Fruit fly (Drosophila melanogaster): ENCODE measurements around the gene CG13041.

DNA sequence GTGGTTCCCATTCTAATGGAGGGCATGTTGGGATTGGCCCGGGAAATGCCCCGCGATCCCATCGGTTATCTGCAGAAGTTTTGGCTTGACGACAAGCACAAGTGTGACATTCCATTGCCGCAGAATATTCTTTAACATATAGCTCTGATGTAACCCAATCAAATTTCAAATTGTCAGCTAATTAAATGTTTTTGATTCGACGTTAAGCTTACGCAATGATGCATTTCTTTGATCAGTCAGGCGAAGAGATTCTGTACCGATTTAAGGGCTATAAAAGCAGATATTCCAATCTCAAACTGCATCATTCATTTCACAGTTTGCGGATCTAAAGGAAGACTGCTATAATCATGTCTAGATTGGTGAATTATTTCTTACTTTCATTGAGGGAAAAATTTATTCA is 12.3 kb upstream of the CG13041 start, which contains the start of gene retinin:
- no peak for TF ChIP-seq Mio (GFP tag; optimal IDR thresholded peaks at IDR 0.05)
- no peak for TF ChIP-seq rgr (GFP tag; optimal IDR thresholded peaks at IDR 0.05)
- TF ChIP-seq Abd-B (GFP tag; optimal IDR thresholded peaks at IDR 0.05): no peak
- no peak for TF ChIP-seq dl (GFP tag; optimal IDR thresholded peaks at IDR 0.05; ENCODE audit: insufficient read depth in 1 of 2, partially characterized antibody in 2 of 2)
- TF ChIP-seq br (GFP tag; optimal IDR thresholded peaks at IDR 0.05): no peak
- TF ChIP-seq h (GFP tag; optimal IDR thresholded peaks at IDR 0.05): no peak
- no peak for TF ChIP-seq psq (GFP tag; optimal IDR thresholded peaks at IDR 0.05)
- no peak for TF ChIP-seq Jra (GFP tag; optimal IDR thresholded peaks at IDR 0.05)
- no peak for TF ChIP-seq GATAd (GFP tag; optimal IDR thresholded peaks at IDR 0.05)
- TF ChIP-seq CG32264 (GFP tag; optimal IDR thresholded peaks at IDR 0.05): no peak
- no peak for TF ChIP-seq Hr78 (GFP tag; optimal IDR thresholded peaks at IDR 0.05)
- TF ChIP-seq woc (GFP tag; optimal IDR thresholded peaks at IDR 0.05): no peak

Measured in whole organism, wandering third instar larva.